Worm (Caenorhabditis elegans) whole organism, young adult: ENCODE results near the gene T26C5.2.
A peak's percentile ranks its signal among the peaks of the same experiment; 100 is the strongest.

Experiments used
- F22D6.2 ChIP-seq: sonication (generic microtip); optimal IDR thresholded peaks from 2 replicates; lab custom pipeline; 2016; ENCODE audit warnings: mild to moderate bottlenecking, missing genetic modification characterization, missing compliant biosample characterization
- F39B2.1 ChIP-seq: fragments of 200-800 bp; sonication (Bioruptor generic); IDR thresholded peaks from 2 replicates; pipeline ENCODE4 v1.3.6; 2022; ENCODE audit warnings: missing genetic modification reagents, missing genetic modification characterization, missing compliant biosample characterization
- F49E8.2 ChIP-seq: sonication (generic microtip); optimal IDR thresholded peaks from 3 replicates; lab custom pipeline; 2017; ENCODE audit warnings: missing genetic modification characterization, mild to moderate bottlenecking, missing compliant biosample characterization, antibody characterized with exemption, moderate library complexity; ENCODE audit not compliant: insufficient read depth
- F52B5.7 ChIP-seq: sonication (generic microtip); optimal IDR thresholded peaks from 2 replicates; lab custom pipeline; 2016; ENCODE audit warnings: mild to moderate bottlenecking, missing genetic modification characterization, missing compliant biosample characterization
- ama-1 ChIP-seq, 3 experiments: fragments of 150-350 bp in 1 of 3; sonication (generic microtip) in 2 of 3; optimal IDR thresholded peaks; 2 replicates each; lab custom pipeline; 2014 to 2018; ENCODE audit warnings: missing biosample characterization in 2 of 3, missing genetic modification characterization in 2 of 3, missing genetic modification reagents in 2 of 3
- aptf-2 ChIP-seq: fragments of 200-800 bp; sonication (Bioruptor generic); conservative IDR thresholded peaks from 2 replicates; pipeline ENCODE4 v1.3.6; 2022; ENCODE audit warnings: missing genetic modification reagents, missing genetic modification characterization, missing compliant biosample characterization
- atf-7 ChIP-seq: sonication (generic microtip); optimal IDR thresholded peaks from 2 replicates; lab custom pipeline; 2017; ENCODE audit warnings: mild to moderate bottlenecking, missing genetic modification characterization, missing compliant biosample characterization
- attf-5 ChIP-seq: fragments of 200-800 bp; sonication (Bioruptor generic); optimal IDR thresholded peaks from 2 replicates; lab custom pipeline; 2018; ENCODE audit warnings: mild to moderate bottlenecking, missing genetic modification characterization, missing compliant biosample characterization
- bed-1 ChIP-seq: fragments of 200-800 bp; sonication (Bioruptor generic); IDR thresholded peaks from 2 replicates; pipeline ENCODE4 v1.3.6; 2022; ENCODE audit warnings: missing genetic modification reagents, missing genetic modification characterization, missing compliant biosample characterization
- bed-2 ChIP-seq: fragments of 200-800 bp; sonication (Bioruptor generic); IDR thresholded peaks from 2 replicates; pipeline ENCODE4 v1.3.6; 2022; ENCODE audit warnings: missing genetic modification reagents, missing genetic modification characterization, missing compliant biosample characterization
- cebp-2 ChIP-seq: fragments of 200-800 bp; sonication (Bioruptor generic); IDR thresholded peaks from 2 replicates; pipeline ENCODE4 v1.3.6; 2022; ENCODE audit warnings: missing genetic modification characterization, missing compliant biosample characterization
- chd-7 ChIP-seq: sonication (generic microtip); optimal IDR thresholded peaks from 2 replicates; lab custom pipeline; 2016; ENCODE audit warnings: mild to moderate bottlenecking, missing genetic modification characterization, moderate library complexity, missing compliant biosample characterization
- dox-1 ChIP-seq: fragments of 200-800 bp; sonication (Bioruptor generic); IDR thresholded peaks from 2 replicates; pipeline ENCODE4 v1.3.6; 2022; ENCODE audit warnings: missing genetic modification reagents, missing genetic modification characterization, missing compliant biosample characterization
- efl-1 ChIP-seq: fragments of 150-350 bp; optimal IDR thresholded peaks from 2 replicates; lab custom pipeline; 2014; ENCODE audit warnings: missing biosample characterization, missing genetic modification reagents, missing genetic modification characterization
- egrh-3 ChIP-seq: fragments of 200-800 bp; sonication (Bioruptor generic); IDR thresholded peaks from 2 replicates; pipeline ENCODE4 v1.3.6; 2022; ENCODE audit warnings: missing genetic modification reagents, missing genetic modification characterization, missing compliant biosample characterization
- fkh-3 ChIP-seq: sonication (generic microtip); optimal IDR thresholded peaks from 2 replicates; lab custom pipeline; 2016; ENCODE audit warnings: mild to moderate bottlenecking, missing genetic modification characterization, missing compliant biosample characterization
- hmg-1.2 ChIP-seq: fragments of 200-800 bp; sonication (Bioruptor generic); IDR thresholded peaks from 2 replicates; pipeline ENCODE4 v1.3.6; 2022; ENCODE audit warnings: missing genetic modification reagents, missing genetic modification characterization, missing compliant biosample characterization
- lin-40 ChIP-seq: sonication (generic microtip); optimal IDR thresholded peaks from 2 replicates; lab custom pipeline; 2016; ENCODE audit warnings: missing genetic modification characterization, mild to moderate bottlenecking, missing compliant biosample characterization, missing genotype, missing genetic modification reagents
- lin-54 ChIP-seq: fragments of 200-800 bp; sonication (Bioruptor generic); optimal IDR thresholded peaks from 2 replicates; lab custom pipeline; 2018; ENCODE audit warnings: mild to moderate bottlenecking, missing genetic modification characterization, missing compliant biosample characterization
- lir-1 ChIP-seq: fragments of 200-800 bp; sonication (Bioruptor generic); conservative IDR thresholded peaks from 2 replicates; pipeline ENCODE4 v1.3.6; 2022; ENCODE audit warnings: missing genetic modification reagents, missing genetic modification characterization, missing compliant biosample characterization
- lsl-1 ChIP-seq: fragments of 200-800 bp; sonication (Bioruptor generic); optimal IDR thresholded peaks from 2 replicates; lab custom pipeline; 2018; ENCODE audit warnings: mild to moderate bottlenecking, missing genetic modification characterization, moderate library complexity, missing compliant biosample characterization
- madf-6 ChIP-seq: fragments of 200-800 bp; sonication (Bioruptor generic); IDR thresholded peaks from 2 replicates; pipeline ENCODE4 v1.3.6; 2022; ENCODE audit warnings: missing genetic modification reagents, missing genetic modification characterization, missing compliant biosample characterization
- madf-8 ChIP-seq: fragments of 200-800 bp; sonication (Bioruptor generic); conservative IDR thresholded peaks from 2 replicates; pipeline ENCODE4 v1.3.6; 2022; ENCODE audit warnings: missing genetic modification reagents, missing genetic modification characterization, missing compliant biosample characterization
- mel-28 ChIP-seq: sonication (generic microtip); optimal IDR thresholded peaks from 2 replicates; lab custom pipeline; 2016; ENCODE audit warnings: borderline replicate concordance, mild to moderate bottlenecking, missing genetic modification characterization, missing compliant biosample characterization
- nfyb-1 ChIP-seq: fragments of 200-800 bp; sonication (Bioruptor generic); IDR thresholded peaks from 2 replicates; pipeline ENCODE4 v1.3.6; 2022; ENCODE audit warnings: missing genetic modification reagents, missing genetic modification characterization, missing compliant biosample characterization
- nhr-80 ChIP-seq: sonication (generic microtip); optimal IDR thresholded peaks from 2 replicates; lab custom pipeline; 2016; ENCODE audit warnings: missing genetic modification characterization, missing compliant biosample characterization
- rcor-1 ChIP-seq: fragments of 200-800 bp; sonication (Bioruptor generic); IDR thresholded peaks from 2 replicates; pipeline ENCODE4 v1.3.6; 2022; ENCODE audit warnings: missing genetic modification reagents, missing genetic modification characterization, missing compliant biosample characterization
- snpc-1.1 ChIP-seq: sonication (generic microtip); optimal IDR thresholded peaks from 2 replicates; lab custom pipeline; 2017; ENCODE audit warnings: missing genetic modification characterization, mild to moderate bottlenecking, missing compliant biosample characterization, antibody characterized with exemption, moderate library complexity, missing genotype, missing genetic modification reagents; ENCODE audit not compliant: insufficient read depth
- snpc-4 ChIP-seq, 5 experiments: fragments of 150-350 bp in 1 of 5; sonication (generic microtip) in 4 of 5; optimal IDR thresholded peaks; 2 replicates each; lab custom pipeline; 2014 to 2018; ENCODE audit warnings: missing genetic modification characterization in 5 of 5, missing biosample characterization in 3 of 5, antibody characterized with exemption in 2 of 5, mild to moderate bottlenecking in 2 of 5, missing compliant biosample characterization in 2 of 5, missing genotype in 2 of 5, moderate library complexity in 2 of 5, missing genetic modification reagents in 1 of 5
- tbp1 ChIP-seq: fragments of 200-800 bp; sonication (Bioruptor generic); optimal IDR thresholded peaks from 2 replicates; lab custom pipeline; 2018; ENCODE audit warnings: mild to moderate bottlenecking, missing genetic modification characterization, missing compliant biosample characterization
- xnd-1 ChIP-seq: sonication (generic microtip); optimal IDR thresholded peaks from 2 replicates; lab custom pipeline; 2016; ENCODE audit warnings: missing genotype, missing genetic modification reagents, missing genetic modification characterization, missing compliant biosample characterization
- zfh-2 ChIP-seq: fragments of 200-800 bp; sonication (Bioruptor generic); conservative IDR thresholded peaks from 2 replicates; pipeline ENCODE4 v1.3.6; 2022; ENCODE audit warnings: missing genetic modification reagents, missing genetic modification characterization, missing compliant biosample characterization
- ztf-22 ChIP-seq: fragments of 200-800 bp; sonication (Bioruptor generic); optimal IDR thresholded peaks from 2 replicates; lab custom pipeline; 2018; ENCODE audit warnings: mild to moderate bottlenecking, missing genetic modification characterization, moderate library complexity, missing compliant biosample characterization
- ztf-25 ChIP-seq: fragments of 200-800 bp; sonication (Bioruptor generic); IDR thresholded peaks from 2 replicates; pipeline ENCODE4 v1.3.6; 2022; ENCODE audit warnings: missing genetic modification reagents, missing genetic modification characterization, missing compliant biosample characterization
- ztf-28 ChIP-seq: fragments of 200-800 bp; sonication (Bioruptor generic); IDR thresholded peaks from 2 replicates; pipeline ENCODE4 v1.3.6; 2022; ENCODE audit warnings: missing genetic modification reagents, missing genetic modification characterization, missing compliant biosample characterization

T26C5.2 gene

DNA sequence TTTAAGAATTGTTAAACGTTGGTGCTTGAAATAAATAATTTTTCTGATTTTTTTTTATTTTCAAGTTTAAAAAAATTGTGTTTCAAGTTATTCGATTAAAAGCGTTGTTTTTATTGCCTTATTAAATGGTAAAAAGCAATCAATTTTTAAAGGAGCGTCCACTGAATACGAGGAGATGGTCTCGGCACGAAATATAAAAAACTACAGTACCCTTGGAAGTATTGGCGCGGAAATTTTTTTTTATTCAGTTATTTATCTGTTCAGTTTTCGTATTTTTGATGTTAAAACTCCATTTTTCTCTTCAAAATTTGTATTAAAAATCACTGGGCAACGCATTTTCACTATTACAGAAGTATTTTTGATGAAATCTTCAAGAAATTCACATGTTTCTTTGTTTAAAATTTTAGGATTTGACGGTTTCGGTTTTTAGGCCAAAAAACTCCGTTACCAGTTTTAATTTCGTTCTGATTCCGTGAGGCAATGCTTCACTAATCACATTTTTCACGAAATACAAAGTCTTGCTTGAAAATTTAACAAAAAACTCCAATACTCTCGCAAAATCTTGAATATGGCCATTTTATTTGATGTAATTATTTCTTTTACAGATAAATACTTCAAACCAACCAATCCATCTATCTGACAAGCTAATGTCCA is 19.8 kb upstream of the T26C5.2 start, which contains the start of gene znfx-1 (continued):
- peak; percentile 51; the same call in 1 of the 2 replicates for TF ChIP-seq rcor-1 (GFP tag; lab: Robert Waterston, UW)
- TF ChIP-seq snpc-4 (GFP tag; optimal IDR thresholded peaks at IDR 0.05; lab: Kevin White, UChicago), result peak; percentile 13
- TF ChIP-seq snpc-4 (tag; optimal IDR thresholded peaks at IDR 0.05; lab: Kevin White, UChicago), result peak in 3 of 4 experiments; percentile 16 to 27 (median 18)
- peak; percentile 86 for TF ChIP-seq madf-8 (GFP tag; lab: Robert Waterston, UW)
- peak; percentile 79 for TF ChIP-seq snpc-1.1 (tag; lab: Kevin White, UChicago)
- peak; percentile 96 for TF ChIP-seq lsl-1 (GFP tag; lab: Kevin White, UChicago)
- peak; percentile 50 for TF ChIP-seq tbp1 (GFP tag; lab: Kevin White, UChicago)
- peak; percentile 75 for TF ChIP-seq F49E8.2 (tag; lab: Kevin White, UChicago)
- no peak for TF ChIP-seq ztf-28 (GFP tag; lab: Robert Waterston, UW)
- TF ChIP-seq aptf-2 (GFP tag; lab: Robert Waterston, UW), result no peak
- TF ChIP-seq F39B2.1, result no peak
- peak; percentile 96 for TF ChIP-seq madf-6
- TF ChIP-seq lir-1 (GFP tag; lab: Robert Waterston, UW), result no peak
- TF ChIP-seq efl-1 (GFP tag; lab: Kevin White, UChicago), result peak; percentile 93
- TF ChIP-seq lin-54 (GFP tag; lab: Kevin White, UChicago), result peak; percentile 44
- 0 out of 2 replicates have a peak, but pooled peaks have one; percentile 24 for TF ChIP-seq dox-1
- TF ChIP-seq hmg-1.2, result no peak
- peak; percentile 90 for TF ChIP-seq xnd-1

DNA sequence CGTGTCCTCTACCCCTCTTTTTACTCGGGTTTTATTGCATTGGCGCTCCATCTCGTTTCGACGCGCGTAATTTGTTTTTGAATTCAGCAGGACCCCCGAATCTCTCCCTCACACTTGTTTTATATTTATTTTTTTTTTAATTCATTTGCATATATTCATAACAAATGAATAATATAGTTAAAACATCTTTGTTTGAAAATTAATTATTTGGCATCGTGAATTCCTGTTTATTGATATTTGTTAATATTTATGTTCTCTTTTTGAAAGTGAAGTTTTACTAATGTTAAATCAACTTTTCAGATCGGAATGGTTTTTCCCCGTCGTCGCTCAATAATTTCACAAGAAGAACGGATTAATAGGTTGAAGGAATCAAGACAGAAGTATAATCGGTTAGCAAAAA is 10.1 kb upstream of the T26C5.2 start, which contains the start of gene ZK1067.3:
ZK1067.3 (plus strand) TSS at position 301 of the 400 bp plus-strand sequence.
- no peak for TF ChIP-seq ztf-25 (GFP tag; lab: Robert Waterston, UW)
- no peak for TF ChIP-seq nfyb-1 (GFP tag; lab: Robert Waterston, UW)
- TF ChIP-seq attf-5, result no peak
- no peak for TF ChIP-seq nhr-80 (tag; lab: Kevin White, UChicago)
- TF ChIP-seq fkh-3, result no peak
- no peak for TF ChIP-seq ama-1 (optimal IDR thresholded peaks at IDR 0.05; lab: Kevin White, UChicago)
- TF ChIP-seq ama-1 (GFP tag; optimal IDR thresholded peaks at IDR 0.05; lab: Kevin White, UChicago), result no peak
- TF ChIP-seq F22D6.2 (tag; lab: Kevin White, UChicago), result no peak
- TF ChIP-seq mel-28 (tag; lab: Kevin White, UChicago), result no peak
- TF ChIP-seq F52B5.7, result no peak
- TF ChIP-seq tbp1 (GFP tag; lab: Kevin White, UChicago), result no peak
- TF ChIP-seq lin-40 (tag; lab: Kevin White, UChicago), result no peak
- TF ChIP-seq bed-2 (GFP tag; lab: Robert Waterston, UW), result no peak
- TF ChIP-seq chd-7 (tag; lab: Kevin White, UChicago), result no peak
- no peak for TF ChIP-seq atf-7 (tag; lab: Kevin White, UChicago)
- TF ChIP-seq cebp-2, result no peak
- no peak for TF ChIP-seq ztf-22 (GFP tag; lab: Kevin White, UChicago)

DNA sequence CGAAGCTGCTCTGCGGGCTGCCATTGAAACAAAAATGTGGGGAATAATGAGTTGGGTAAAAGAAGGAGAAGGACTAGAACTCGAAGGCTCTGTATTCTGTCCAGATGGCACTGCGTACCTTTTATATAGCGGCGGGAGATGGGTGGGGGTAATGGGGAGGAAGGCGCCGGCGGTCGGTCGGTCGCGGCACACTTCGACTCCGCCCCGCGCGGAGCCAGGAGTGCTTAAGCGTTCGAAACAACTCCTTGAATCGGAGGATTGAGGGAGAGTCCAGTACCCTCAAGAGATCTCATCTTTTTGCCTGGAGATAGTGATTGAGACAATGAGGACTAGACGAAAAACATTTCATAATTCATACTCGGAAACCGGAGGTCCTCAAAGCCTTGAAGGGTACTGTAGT is 5.9 kb upstream of the T26C5.2 start, which contains the start of gene abu-14:
abu-14 (minus strand) TSS at position 81 of the 400 bp plus-strand sequence.
- TF ChIP-seq zfh-2 (peak; percentile 89), bed-1 (no peak), egrh-3 (GFP tag; lab: Robert Waterston, UW) (peak; percentile 54; the same call in 1 of the 2 replicates)
